Fruit fly (Drosophila melanogaster) Kc167 (cell line): ENCODE measurements around the gene CG43137.

ENCODE experiments used
- Sin3A ChIP-seq: fragments of >200 bp; optimal IDR thresholded peaks from 2 replicates; lab custom pipeline; 2018; ENCODE audit warnings: missing external identifiers
- h ChIP-seq: fragments of >200 bp; optimal IDR thresholded peaks from 3 replicates; lab custom pipeline; 2018; ENCODE audit warnings: missing external identifiers
- psq ChIP-seq: fragments of >200 bp; optimal IDR thresholded peaks from 2 replicates; lab custom pipeline; 2017; ENCODE audit warnings: missing external identifiers
- ttk ChIP-seq: sonication (Bioruptor generic); optimal IDR thresholded peaks from 2 replicates; lab custom pipeline; 2017; ENCODE audit warnings: missing external identifiers

dm6 chrX:5879543-5879943 lies 14.6 kb upstream of the CG43137 start, which contains the start of the genes Usp30 and CG16721:
- TF ChIP-seq h (lab: Kevin White, UChicago) (no peak), ttk (lab: Kevin White, UChicago) (no peak), Sin3A (peak; percentile 4), psq (peak; percentile 25)
